Worm (Caenorhabditis elegans): Measurements from ENCODE around the gene F31F4.11.

Gene F31F4.11

DNA sequence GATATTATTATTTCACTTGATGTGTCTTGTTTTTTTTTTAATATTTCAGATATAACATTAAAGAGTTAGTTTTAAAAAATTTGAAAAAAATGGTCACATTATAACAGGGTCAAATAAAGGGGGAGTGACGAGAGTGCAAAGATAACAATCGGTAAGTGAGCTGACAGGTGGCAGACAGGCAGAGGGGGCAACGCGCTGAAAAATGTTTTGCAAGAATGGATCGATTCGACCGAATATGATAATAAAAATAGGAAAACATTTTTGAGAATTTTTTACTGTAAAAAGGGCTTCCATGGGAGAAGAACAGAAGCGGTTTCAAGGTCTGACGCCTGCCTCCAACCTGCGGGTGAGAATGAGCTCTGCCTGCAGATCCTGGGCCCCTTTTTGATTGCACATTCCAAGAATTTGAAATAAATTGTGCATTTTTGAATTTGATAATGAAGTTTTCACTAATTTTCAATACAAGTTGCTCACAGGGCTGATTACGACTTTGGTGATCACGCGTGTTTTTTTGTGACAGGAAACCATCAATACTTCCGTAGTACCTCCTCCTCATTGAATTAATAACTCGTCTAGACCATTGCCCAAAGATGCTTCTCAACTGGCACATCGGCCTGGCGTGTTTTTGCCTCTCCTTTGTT is 35.4 kb upstream of the F31F4.11 start, which contains the start of the genes ugt-29 and srx-5:
Gene ugt-29 (minus strand): TSS at position 101 of the 641 bp plus-strand sequence.
Gene srx-5 (plus strand): TSS at position 591 of the 641 bp plus-strand sequence.
- TF ChIP-seq eor-1 (tag; optimal IDR thresholded peaks at IDR 0.05) (no peak), nhr-77 (tag; optimal IDR thresholded peaks at IDR 0.05) (no peak), ceh-16 (tag; optimal IDR thresholded peaks at IDR 0.05) (no peak), nhr-237 (tag; optimal IDR thresholded peaks at IDR 0.05) (no peak), tbx-2 (tag; optimal IDR thresholded peaks at IDR 0.05) (no peak), egl-5 (tag; optimal IDR thresholded peaks at IDR 0.05) (no peak), skn-1 (tag; optimal IDR thresholded peaks at IDR 0.05) (no peak), ztf-11 (tag; optimal IDR thresholded peaks at IDR 0.05) (no peak), nhr-67 (tag; optimal IDR thresholded peaks at IDR 0.05) (no peak), lin-15B (tag; optimal IDR thresholded peaks at IDR 0.05) (no peak), zag-1 (tag; optimal IDR thresholded peaks at IDR 0.05) (no peak), sea-2 (GFP tag; optimal IDR thresholded peaks at IDR 0.05) (no peak), elt-1 (tag; optimal IDR thresholded peaks at IDR 0.05) (no peak), nhr-76 (tag; optimal IDR thresholded peaks at IDR 0.05) (no peak), nhr-28 (tag; optimal IDR thresholded peaks at IDR 0.05) (no peak), nhr-25 (tag; optimal IDR thresholded peaks at IDR 0.05) (no peak), elt-2 (tag; optimal IDR thresholded peaks at IDR 0.05) (no peak), nfya-1 (tag; optimal IDR thresholded peaks at IDR 0.05; ENCODE audit: insufficient read depth) (no peak), unc-39 (tag; optimal IDR thresholded peaks at IDR 0.05) (no peak), ceh-82 (tag; optimal IDR thresholded peaks at IDR 0.05) (no peak)

DNA sequence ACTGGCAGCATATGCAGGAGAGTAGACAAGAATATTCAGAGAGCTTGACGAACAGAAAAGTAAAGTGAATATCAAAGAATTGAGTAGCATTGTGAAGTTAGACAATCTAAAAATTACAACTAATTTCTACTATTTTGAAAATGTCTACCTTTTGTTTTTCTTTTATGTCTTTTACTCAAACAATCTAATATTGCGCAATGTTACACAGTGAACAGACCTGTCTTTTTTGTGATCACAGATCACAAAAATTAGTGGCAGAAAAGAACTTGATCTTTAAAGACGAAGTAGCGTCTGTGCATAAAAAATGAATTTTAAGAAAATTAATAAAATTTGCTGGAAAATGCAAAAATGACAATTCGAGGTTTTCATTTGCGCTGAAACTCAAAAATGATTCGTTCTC is 34.8 kb upstream of the F31F4.11 start:
- no peak for TF ChIP-seq nhr-28 (tag; optimal IDR thresholded peaks at IDR 0.05)
- TF ChIP-seq nhr-237 (tag; optimal IDR thresholded peaks at IDR 0.05) = no peak
- TF ChIP-seq unc-39 (tag; optimal IDR thresholded peaks at IDR 0.05) = no peak
- TF ChIP-seq lin-39 (tag; optimal IDR thresholded peaks at IDR 0.05) = no peak
- no peak for TF ChIP-seq ztf-4 (tag; optimal IDR thresholded peaks at IDR 0.05)
- no peak for TF ChIP-seq elt-3 (tag; optimal IDR thresholded peaks at IDR 0.05)
- no peak for TF ChIP-seq R02D3.7 (tag; optimal IDR thresholded peaks at IDR 0.05)
- no peak for TF ChIP-seq ceh-16 (tag; optimal IDR thresholded peaks at IDR 0.05)
- TF ChIP-seq snpc-4 (tag; optimal IDR thresholded peaks at IDR 0.05) = no peak

DNA sequence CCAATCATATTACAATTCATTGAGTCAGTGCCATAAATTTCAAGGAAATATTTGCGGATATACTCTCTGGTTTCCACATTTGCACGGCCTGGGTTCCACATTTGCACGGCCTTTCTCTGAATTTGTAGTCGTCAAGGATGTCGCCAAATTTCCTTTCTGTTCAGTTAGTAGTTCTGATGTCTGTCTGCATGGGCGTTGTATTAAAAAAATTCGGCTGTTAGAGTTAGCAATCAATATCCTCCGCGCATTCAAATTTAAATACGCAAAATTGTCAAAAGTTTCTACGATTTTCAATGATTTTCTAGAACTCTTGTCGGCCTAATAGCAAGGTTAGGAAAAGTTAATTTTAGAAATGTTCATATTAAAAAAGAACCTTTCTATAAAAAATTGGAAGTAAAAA is 31.7 kb upstream of the F31F4.11 start, which contains the start of gene srj-52:
Gene srj-52 (minus strand): TSS at position 101 of the 400 bp plus-strand sequence.
- TF ChIP-seq aly-2 (tag; optimal IDR thresholded peaks at IDR 0.05) = no peak
- no peak for TF ChIP-seq nhr-77 (tag; optimal IDR thresholded peaks at IDR 0.05)
- TF ChIP-seq jun-1 (tag; optimal IDR thresholded peaks at IDR 0.05) = no peak
- TF ChIP-seq eor-1 (tag; optimal IDR thresholded peaks at IDR 0.05) = no peak
- no peak for TF ChIP-seq lin-15B (tag; optimal IDR thresholded peaks at IDR 0.05)
- no peak for TF ChIP-seq fkh-10 (GFP tag; optimal IDR thresholded peaks at IDR 0.05)
- no peak for TF ChIP-seq ceh-28 (tag; optimal IDR thresholded peaks at IDR 0.05)
- TF ChIP-seq sea-2 (GFP tag; optimal IDR thresholded peaks at IDR 0.05) = no peak
- no peak for TF ChIP-seq egl-27 (tag; optimal IDR thresholded peaks at IDR 0.05)
- TF ChIP-seq nhr-28 (tag; optimal IDR thresholded peaks at IDR 0.05) = no peak
- TF ChIP-seq nhr-67 (tag; optimal IDR thresholded peaks at IDR 0.05) = no peak
- TF ChIP-seq nhr-237 (tag; optimal IDR thresholded peaks at IDR 0.05) = no peak
- TF ChIP-seq fos-1 (tag; optimal IDR thresholded peaks at IDR 0.05) = no peak

DNA sequence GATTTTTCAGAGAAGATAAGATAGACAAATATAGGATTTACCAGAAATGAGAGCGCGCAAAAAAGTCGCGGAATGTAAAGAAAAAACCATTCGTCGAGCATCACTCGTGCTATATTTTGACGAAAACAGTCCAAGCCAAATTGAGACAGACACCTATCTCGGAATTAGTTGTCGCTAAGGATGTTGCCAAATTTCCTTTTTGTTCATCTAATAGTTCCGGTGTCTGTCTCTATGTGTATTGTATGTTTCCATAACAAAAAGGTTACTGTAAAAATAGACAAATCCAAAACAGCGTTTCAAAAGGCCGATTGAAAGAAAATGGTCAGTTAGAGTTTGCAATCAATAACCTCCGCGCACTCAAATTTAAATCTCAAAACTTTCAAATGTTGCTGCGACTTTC is 30.4 kb upstream of the F31F4.11 start, which contains the start of gene srj-53:
Gene srj-53 (minus strand): TSS at position 101 of the 400 bp plus-strand sequence.
- no peak for TF ChIP-seq daf-12 (tag; optimal IDR thresholded peaks at IDR 0.05)
- TF ChIP-seq sea-2 (GFP tag; optimal IDR thresholded peaks at IDR 0.05) = no peak
- no peak for TF ChIP-seq nhr-67 (tag; optimal IDR thresholded peaks at IDR 0.05)
- no peak for TF ChIP-seq pqm-1 (tag; optimal IDR thresholded peaks at IDR 0.05)
- no peak for TF ChIP-seq aly-2 (tag; optimal IDR thresholded peaks at IDR 0.05)
- TF ChIP-seq ZK546.5 (tag; optimal IDR thresholded peaks at IDR 0.05) = no peak
- no peak for TF ChIP-seq nhr-23 (tag; optimal IDR thresholded peaks at IDR 0.05)
- no peak for TF ChIP-seq lin-15B (tag; optimal IDR thresholded peaks at IDR 0.05)
- no peak for TF ChIP-seq fkh-2 (tag; optimal IDR thresholded peaks at IDR 0.05)

Data from whole organism, L3 larva.